Worm (Caenorhabditis elegans): ENCODE data around the gene E01G4.5.

Gene E01G4.5

ce11 chrII:13487563-13487962 is 15.4 kb downstream of the E01G4.5 start:
- TF ChIP-seq F37D6.2 (tag; optimal IDR thresholded peaks at IDR 0.05) (no peak), set-16 (GFP tag; IDR thresholded peaks at IDR 0.05) (peak; percentile 69; the same call in 1 of the 2 replicates)

- no peak for TF ChIP-seq nhr-10 (tag; optimal IDR thresholded peaks at IDR 0.05)
- 0 out of 2 replicates have a peak, but pooled peaks have one; percentile 26 for TF ChIP-seq daf-8 (GFP tag; IDR thresholded peaks at IDR 0.05)
- peak; percentile 23; the same call in 1 of the 2 replicates for TF ChIP-seq egl-43 (GFP tag; IDR thresholded peaks at IDR 0.05)
- TF ChIP-seq set-16 (GFP tag; IDR thresholded peaks at IDR 0.05): peak; percentile 87
These were observed 17.7 kb downstream of the E01G4.5 start for ce11 chrII:13489896-13490295.

ce11 chrII:13491254-13491889 is 19.2 kb downstream of the E01G4.5 start, which contains the start of gene alh-7:
Gene alh-7 (minus strand): TSS chrII:13491786.
- TF ChIP-seq zip-11 (GFP tag; IDR thresholded peaks at IDR 0.05) (no peak), mxl-3 (GFP tag; optimal IDR thresholded peaks at IDR 0.05) (no peak), pha-4 (GFP tag; IDR thresholded peaks at IDR 0.05) (no peak), pha-4 (tag; optimal IDR thresholded peaks at IDR 0.05) (no peak), ces-1 (GFP tag; optimal IDR thresholded peaks at IDR 0.05) (no peak), T26A8.4 (GFP tag; IDR thresholded peaks at IDR 0.05) (no peak), daf-19 (GFP tag; conservative IDR thresholded peaks at IDR 0.05) (no peak), ama-1 (optimal IDR thresholded peaks at IDR 0.05) (peak; percentile 64), unc-62 (GFP tag; optimal IDR thresholded peaks at IDR 0.05 in 1 of 2) (peak in 1 of 2 experiments; percentile 57), unc-62 (tag; optimal IDR thresholded peaks at IDR 0.05) (no peak), nhr-48 (tag; optimal IDR thresholded peaks at IDR 0.05) (no peak), spr-3 (GFP tag; optimal IDR thresholded peaks at IDR 0.05) (no peak), egl-43 (GFP tag; IDR thresholded peaks at IDR 0.05) (no peak), lin-39 (tag; optimal IDR thresholded peaks at IDR 0.05) (no peak), nhr-42 (GFP tag; IDR thresholded peaks at IDR 0.05) (peak; percentile 60; the same call in 1 of the 2 replicates), lin-38 (GFP tag; IDR thresholded peaks at IDR 0.05) (peak; percentile 32), lsy-2 (tag; optimal IDR thresholded peaks at IDR 0.05) (no peak), aly-2 (tag; optimal IDR thresholded peaks at IDR 0.05) (no peak), ceh-20 (GFP tag; IDR thresholded peaks at IDR 0.05) (no peak), mep-1 (tag; optimal IDR thresholded peaks at IDR 0.05) (no peak), mxl-2 (GFP tag; conservative IDR thresholded peaks at IDR 0.05) (no peak), daf-12 (tag; optimal IDR thresholded peaks at IDR 0.05) (no peak), ceh-28 (tag; optimal IDR thresholded peaks at IDR 0.05) (no peak), Y5F2A.4 (GFP tag; optimal IDR thresholded peaks at IDR 0.05) (peak; percentile 33)

ce11 chrII:13492948-13493347 is 20.7 kb downstream of the E01G4.5 start, which contains the start of gene F45H10.2:
Gene F45H10.2 (minus strand): TSS chrII:13493048.
- TF ChIP-seq lin-38 (GFP tag; IDR thresholded peaks at IDR 0.05) (peak; percentile 30; the same call in 1 of the 2 replicates), D1046.2 (GFP tag; IDR thresholded peaks at IDR 0.05) (no peak)

ce11 chrII:13494175-13494650 is 22.0 kb downstream of the E01G4.5 start, which contains the start of gene ndua-7:
Gene ndua-7 (minus strand): TSS chrII:13494600.
- TF ChIP-seq F26F4.8 (GFP tag; conservative IDR thresholded peaks at IDR 0.05) (no peak), set-16 (GFP tag; IDR thresholded peaks at IDR 0.05) (peak; percentile 88)

- TF ChIP-seq php-3 (GFP tag; IDR thresholded peaks at IDR 0.05) (peak; percentile 14; the same call in 1 of the 2 replicates), ceh-20 (GFP tag; IDR thresholded peaks at IDR 0.05) (0 out of 2 replicates have a peak, but pooled peaks have one; percentile 10), R02D3.7 (tag; optimal IDR thresholded peaks at IDR 0.05) (no peak), sdz-12 (GFP tag; optimal IDR thresholded peaks at IDR 0.05) (no peak), nhr-28 (tag; optimal IDR thresholded peaks at IDR 0.05) (peak; percentile 26), nhr-77 (tag; optimal IDR thresholded peaks at IDR 0.05) (peak; percentile 46), F44E2.7 (GFP tag; IDR thresholded peaks at IDR 0.05) (no peak), pha-4 (GFP tag; IDR thresholded peaks at IDR 0.05) (peak; percentile 20; the same call in 1 of the 2 replicates), pha-4 (tag; optimal IDR thresholded peaks at IDR 0.05) (peak; percentile 49), tra-1 (GFP tag; IDR thresholded peaks at IDR 0.05) (no peak), dve-1 (tag; optimal IDR thresholded peaks at IDR 0.05; ENCODE audit: insufficient read depth) (peak; percentile 62), hlh-11 (tag; optimal IDR thresholded peaks at IDR 0.05) (no peak), mes-2 (tag; optimal IDR thresholded peaks at IDR 0.05; ENCODE audit: poor library complexity, severe bottlenecking) (peak; percentile 71), mep-1 (tag; optimal IDR thresholded peaks at IDR 0.05) (peak; percentile 22), rbr-2 (tag; optimal IDR thresholded peaks at IDR 0.05) (peak; percentile 29), lin-38 (GFP tag; IDR thresholded peaks at IDR 0.05) (peak; percentile 51)
These were observed 22.6 kb downstream of the E01G4.5 start for ce11 chrII:13494762-13495161.
